Worm (Caenorhabditis elegans) whole organism, L4 larva: Measurements from ENCODE around the gene mksr-2.

Experiments used
- fkh-10 ChIP-seq: fragments of 150-350 bp; optimal IDR thresholded peaks from 2 replicates; lab custom pipeline; 2014; ENCODE audit warnings: missing biosample characterization, missing genetic modification reagents, missing genetic modification characterization
- unc-39 ChIP-seq: sonication (generic microtip); optimal IDR thresholded peaks from 2 replicates; lab custom pipeline; 2017; ENCODE audit warnings: missing biosample characterization, missing genetic modification characterization

DNA sequence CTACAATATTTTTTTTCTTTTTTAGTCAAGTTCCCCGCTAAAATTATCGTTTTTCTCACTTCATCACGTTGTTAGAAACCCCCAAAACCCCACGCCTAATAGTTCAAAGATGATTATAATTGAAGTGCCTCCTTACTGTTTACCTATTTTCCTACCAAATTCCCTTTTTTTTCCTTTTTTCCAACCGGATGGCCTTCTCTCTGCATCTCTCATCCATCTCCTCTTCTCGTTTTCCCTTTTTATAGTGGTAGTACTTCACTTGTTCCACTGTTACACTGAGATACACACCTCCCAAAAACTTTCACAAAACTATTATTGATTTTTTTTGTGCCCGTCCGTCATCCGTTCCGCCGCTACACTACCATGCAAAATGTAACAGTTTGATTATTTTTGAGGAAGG lies 16.7 kb upstream of the mksr-2 start, which contains the start of gene nsy-4:
- TF ChIP-seq unc-39 (tag; lab: Kevin White, UChicago) (no peak), fkh-10 (GFP tag; lab: Kevin White, UChicago) (no peak)
